Fruit fly (Drosophila melanogaster) S2 (cell line): ENCODE results near the gene pnt.

Source experiments
- CG8478 ChIP-seq: fragments of >200 bp; optimal IDR thresholded peaks from 2 replicates; lab custom pipeline; 2018
- CTCF ChIP-seq, 2 experiments: fragments of >200 bp; optimal IDR thresholded peaks; 2 replicates each; lab custom pipeline; 2018

dm6 chr3R:23388798-23389197, 42.8 kb upstream of the pnt start, which contains the start of gene CG31515:
- TF ChIP-seq CG8478 (lab: Kevin White, UChicago) (no peak), CTCF (optimal IDR thresholded peaks at IDR 0.05; lab: Kevin White, UChicago) (no peak)
